Worm (Caenorhabditis elegans) whole organism, L4/young adult: Measurements from ENCODE around the gene plc-2.

Experiments
- W03F9.2 ChIP-seq: fragments of 150-350 bp; optimal IDR thresholded peaks from 2 replicates; lab custom pipeline; 2014; ENCODE audit warnings: missing biosample characterization, missing genetic modification characterization
- dao-5 ChIP-seq: sonication (generic microtip); optimal IDR thresholded peaks from 2 replicates; lab custom pipeline; 2016; ENCODE audit warnings: missing genotype, missing genetic modification characterization, moderate library complexity, missing compliant biosample characterization
- him-1 ChIP-seq: sonication (generic microtip); optimal IDR thresholded peaks from 2 replicates; lab custom pipeline; 2016; ENCODE audit warnings: missing genotype, missing genetic modification reagents, missing genetic modification characterization, missing compliant biosample characterization

DNA sequence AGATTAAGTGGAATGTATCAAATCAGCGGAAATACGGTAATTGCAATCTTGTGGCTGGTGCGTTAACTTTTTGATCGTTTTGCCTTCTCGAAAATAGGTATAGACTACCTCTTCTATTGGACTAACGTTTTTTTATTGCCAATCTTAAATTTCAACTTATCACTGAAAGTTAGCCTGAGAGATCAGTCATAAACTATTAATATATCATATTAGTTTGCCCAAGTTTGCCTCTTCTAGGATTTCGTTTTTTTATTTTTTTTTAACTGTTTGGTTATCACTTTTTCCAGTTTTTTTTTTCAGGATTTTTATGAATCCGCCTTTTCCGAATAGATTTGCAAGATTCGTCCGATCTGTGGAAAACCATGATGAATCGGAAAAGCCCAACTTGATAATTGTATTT is 52.1 kb downstream of the plc-2 start, which contains the start of gene kin-30:
- TF ChIP-seq dao-5 (tag; lab: Kevin White, UChicago) (no peak), him-1 (tag; lab: Kevin White, UChicago) (no peak), W03F9.2 (tag; lab: Kevin White, UChicago) (no peak)
